Worm (Caenorhabditis elegans): Measurements from ENCODE around the gene try-10.

- TF ChIP-seq nhr-90 (tag; optimal IDR thresholded peaks at IDR 0.05) = no peak
- TF ChIP-seq lin-40 (tag; optimal IDR thresholded peaks at IDR 0.05) = no peak
- no peak for TF ChIP-seq hlh-26 (GFP tag; conservative IDR thresholded peaks at IDR 0.05)
- no peak for TF ChIP-seq B0336.3 (GFP tag; IDR thresholded peaks at IDR 0.05)
- no peak for TF ChIP-seq rec-8 (tag; optimal IDR thresholded peaks at IDR 0.05)
- TF ChIP-seq unc-62 (GFP tag; optimal IDR thresholded peaks at IDR 0.05) = no peak
These were observed 23.4 kb upstream of the try-10 start, which contains the start of gene W07G4.2 for ce11 chrV:13036466-13036865.

Data from whole organism, young adult.